Fruit fly (Drosophila melanogaster): ENCODE measurements around the gene LKRSDH.

Gene LKRSDH

dm6 chr2L:7813357-7813756, 17.6 kb upstream of the LKRSDH start:
- no peak for TF ChIP-seq psq (optimal IDR thresholded peaks at IDR 0.05)
- TF ChIP-seq CG8478 (optimal IDR thresholded peaks at IDR 0.05), result no peak
- TF ChIP-seq usp (GFP tag; optimal IDR thresholded peaks at IDR 0.05), result no peak
- TF ChIP-seq pan (optimal IDR thresholded peaks at IDR 0.05), result no peak
- TF ChIP-seq Dll (optimal IDR thresholded peaks at IDR 0.05), result no peak
- no peak for TF ChIP-seq EcR (GFP tag; optimal IDR thresholded peaks at IDR 0.05)

- TF ChIP-seq psq (optimal IDR thresholded peaks at IDR 0.05), result no peak
- no peak for TF ChIP-seq usp (GFP tag; optimal IDR thresholded peaks at IDR 0.05)
- TF ChIP-seq Dll (optimal IDR thresholded peaks at IDR 0.05), result no peak
- TF ChIP-seq EcR (GFP tag; optimal IDR thresholded peaks at IDR 0.05), result no peak
- TF ChIP-seq CG8478 (optimal IDR thresholded peaks at IDR 0.05), result no peak
- TF ChIP-seq pan (optimal IDR thresholded peaks at IDR 0.05), result no peak
These were observed 17.0 kb upstream of the LKRSDH start for dm6 chr2L:7812555-7813339.

- TF ChIP-seq psq (optimal IDR thresholded peaks at IDR 0.05) (no peak), EcR (GFP tag; optimal IDR thresholded peaks at IDR 0.05) (no peak), pan (optimal IDR thresholded peaks at IDR 0.05) (no peak), usp (GFP tag; optimal IDR thresholded peaks at IDR 0.05) (no peak), CG8478 (optimal IDR thresholded peaks at IDR 0.05) (no peak), Dll (optimal IDR thresholded peaks at IDR 0.05) (no peak)
These were observed 15.7 kb upstream of the LKRSDH start, which contains the start of gene LanB1 for dm6 chr2L:7811249-7812002. TSS of gene LanB1 (plus strand) at chr2L:7811438.

- TF ChIP-seq usp (GFP tag; optimal IDR thresholded peaks at IDR 0.05) (no peak), Dll (optimal IDR thresholded peaks at IDR 0.05) (no peak), psq (optimal IDR thresholded peaks at IDR 0.05) (no peak), pan (optimal IDR thresholded peaks at IDR 0.05) (no peak)
These were observed 14.8 kb upstream of the LKRSDH start, which contains the start of gene Cdc14 for dm6 chr2L:7810519-7810918. TSS of gene Cdc14 (minus strand) at chr2L:7810703.

- TF ChIP-seq usp (GFP tag; optimal IDR thresholded peaks at IDR 0.05), result no peak
- TF ChIP-seq CG8478 (optimal IDR thresholded peaks at IDR 0.05), result peak; percentile 35
- TF ChIP-seq EcR (GFP tag; optimal IDR thresholded peaks at IDR 0.05), result peak in 1 of 2 experiments; percentile 21
- TF ChIP-seq Dll (optimal IDR thresholded peaks at IDR 0.05), result no peak
These were observed 13.9 kb upstream of the LKRSDH start for dm6 chr2L:7809699-7810088.

- TF ChIP-seq CG8478 (optimal IDR thresholded peaks at IDR 0.05) (no peak), Dll (optimal IDR thresholded peaks at IDR 0.05) (no peak), psq (optimal IDR thresholded peaks at IDR 0.05) (no peak), pan (optimal IDR thresholded peaks at IDR 0.05) (no peak), usp (GFP tag; optimal IDR thresholded peaks at IDR 0.05) (no peak), EcR (GFP tag; optimal IDR thresholded peaks at IDR 0.05) (no peak)
These were observed 13.3 kb upstream of the LKRSDH start for dm6 chr2L:7808886-7809698.

- TF ChIP-seq pan (optimal IDR thresholded peaks at IDR 0.05) (no peak), usp (GFP tag; optimal IDR thresholded peaks at IDR 0.05) (no peak), EcR (GFP tag; optimal IDR thresholded peaks at IDR 0.05) (no peak), Dll (optimal IDR thresholded peaks at IDR 0.05) (no peak), CG8478 (optimal IDR thresholded peaks at IDR 0.05) (no peak), psq (optimal IDR thresholded peaks at IDR 0.05) (no peak)
These were observed 11.8 kb upstream of the LKRSDH start for dm6 chr2L:7807563-7807962.

dm6 chr2L:7799804-7800433, 4.2 kb upstream of the LKRSDH start, which contains the start of the genes Herp and r2d2:
TSS of gene Herp (minus strand) at chr2L:7800058.
TSS of gene r2d2 (plus strand) at chr2L:7800147.
- no peak for TF ChIP-seq psq (optimal IDR thresholded peaks at IDR 0.05)
- TF ChIP-seq pan (optimal IDR thresholded peaks at IDR 0.05), result no peak
- TF ChIP-seq CG8478 (optimal IDR thresholded peaks at IDR 0.05), result no peak
- TF ChIP-seq Dll (optimal IDR thresholded peaks at IDR 0.05), result no peak
- TF ChIP-seq EcR (GFP tag; optimal IDR thresholded peaks at IDR 0.05), result peak in 1 of 2 experiments; percentile 27
- no peak for TF ChIP-seq usp (GFP tag; optimal IDR thresholded peaks at IDR 0.05)

- TF ChIP-seq pan (optimal IDR thresholded peaks at IDR 0.05) (no peak), CG8478 (optimal IDR thresholded peaks at IDR 0.05) (no peak), Dll (optimal IDR thresholded peaks at IDR 0.05) (no peak), EcR (GFP tag; optimal IDR thresholded peaks at IDR 0.05) (no peak), usp (GFP tag; optimal IDR thresholded peaks at IDR 0.05) (no peak), psq (optimal IDR thresholded peaks at IDR 0.05) (no peak)
These were observed 877 bp downstream of the LKRSDH start for dm6 chr2L:7794689-7795475.

dm6 chr2L:7791356-7791738, 4.4 kb downstream of the LKRSDH start:
- TF ChIP-seq CG8478 (optimal IDR thresholded peaks at IDR 0.05), result no peak
- no peak for TF ChIP-seq usp (GFP tag; optimal IDR thresholded peaks at IDR 0.05)
- no peak for TF ChIP-seq Dll (optimal IDR thresholded peaks at IDR 0.05)
- no peak for TF ChIP-seq psq (optimal IDR thresholded peaks at IDR 0.05)
- TF ChIP-seq EcR (GFP tag; optimal IDR thresholded peaks at IDR 0.05), result no peak
- TF ChIP-seq pan (optimal IDR thresholded peaks at IDR 0.05), result no peak

All from whole organism.